Fruit fly (Drosophila melanogaster) whole organism, embryonic: ENCODE measurements around the gene InR.
A peak's percentile ranks its signal among the peaks of the same experiment; 100 is the strongest.

Source experiments
- CG10274 ChIP-seq: fragments of 200-800 bp; sonication (Bioruptor generic); optimal IDR thresholded peaks from 3 replicates; lab custom pipeline; 2017; ENCODE audit warnings: missing biosample characterization, mild to moderate bottlenecking, missing genetic modification characterization
- CG11093 ChIP-seq: fragments of 200-800 bp; sonication (Bioruptor generic); IDR thresholded peaks from 3 replicates; pipeline ENCODE4 v1.3.6; 2022; ENCODE audit warnings: missing biosample characterization, missing genetic modification characterization
- CG11696 ChIP-seq: fragments of 200-800 bp; sonication (Bioruptor generic); IDR thresholded peaks from 2 replicates; pipeline ENCODE4 v1.3.6; 2022; ENCODE audit warnings: missing biosample characterization, missing genetic modification characterization
- CG11723 ChIP-seq: fragments of 200-800 bp; sonication (Bioruptor generic); optimal IDR thresholded peaks from 2 replicates; lab custom pipeline; 2017; ENCODE audit warnings: missing biosample characterization, mild to moderate bottlenecking, missing genetic modification characterization
- CG13424 ChIP-seq: fragments of 200-800 bp; sonication (Bioruptor generic); optimal IDR thresholded peaks from 2 replicates; lab custom pipeline; 2019; ENCODE audit warnings: missing biosample characterization, mild to moderate bottlenecking, missing genetic modification characterization, moderate library complexity
- CG13894 ChIP-seq: fragments of 200-800 bp; sonication (Bioruptor generic); optimal IDR thresholded peaks from 3 replicates; lab custom pipeline; 2018; ENCODE audit warnings: missing biosample characterization, mild to moderate bottlenecking, missing genetic modification characterization, moderate library complexity
- CG1529 ChIP-seq: fragments of 200-800 bp; sonication (Bioruptor generic); optimal IDR thresholded peaks from 3 replicates; lab custom pipeline; 2018; ENCODE audit warnings: missing biosample characterization, missing genetic modification characterization
- CG15696 ChIP-seq: fragments of 200-800 bp; sonication (Bioruptor generic); optimal IDR thresholded peaks from 2 replicates; lab custom pipeline; 2019; ENCODE audit warnings: missing biosample characterization, mild to moderate bottlenecking, missing genetic modification characterization, moderate library complexity
- CG18262 ChIP-seq: fragments of 200-800 bp; optimal IDR thresholded peaks from 3 replicates; lab custom pipeline; 2019; ENCODE audit warnings: missing biosample characterization, mild to moderate bottlenecking, missing genetic modification characterization, moderate library complexity
- CG2129 ChIP-seq: fragments of 200-800 bp; sonication (Bioruptor generic); IDR thresholded peaks from 2 replicates; pipeline ENCODE4 v1.3.6; 2022; ENCODE audit warnings: missing biosample characterization, missing genetic modification characterization; ENCODE audit not compliant: partially characterized antibody
- CG2889 ChIP-seq: fragments of 200-800 bp; sonication (Bioruptor generic); IDR thresholded peaks from 3 replicates; pipeline ENCODE4 v1.3.6; 2022; ENCODE audit warnings: missing biosample characterization, missing genetic modification characterization
- CG6689 ChIP-seq: fragments of 200-800 bp; sonication (Bioruptor generic); IDR thresholded peaks from 2 replicates; pipeline ENCODE4 v1.3.6; 2022; ENCODE audit warnings: missing biosample characterization, missing genetic modification characterization
- CG8944 ChIP-seq: fragments of 200-800 bp; sonication (Bioruptor generic); optimal IDR thresholded peaks from 3 replicates; lab custom pipeline; 2016; ENCODE audit warnings: missing biosample characterization, missing genetic modification characterization
- CG9727 ChIP-seq: fragments of 200-800 bp; sonication (Bioruptor generic); optimal IDR thresholded peaks from 3 replicates; lab custom pipeline; 2017; ENCODE audit warnings: missing biosample characterization, mild to moderate bottlenecking, missing genetic modification characterization
- Drgx ChIP-seq: fragments of 200-800 bp; sonication (Bioruptor generic); IDR thresholded peaks from 2 replicates; pipeline ENCODE4 v1.3.6; 2022; ENCODE audit warnings: missing biosample characterization, missing genetic modification characterization
- Fer3 ChIP-seq: fragments of 200-800 bp; sonication (Bioruptor generic); optimal IDR thresholded peaks from 2 replicates; lab custom pipeline; 2018; ENCODE audit warnings: missing biosample characterization, mild to moderate bottlenecking, missing genetic modification characterization, moderate library complexity
- HHEX ChIP-seq: fragments of 200-800 bp; sonication (Bioruptor generic); optimal IDR thresholded peaks from 3 replicates; lab custom pipeline; 2017; ENCODE audit warnings: missing biosample characterization, mild to moderate bottlenecking, missing genetic modification characterization, missing genetic modification reagents
- HLH54F ChIP-seq: fragments of 200-800 bp; sonication (Bioruptor generic); optimal IDR thresholded peaks from 3 replicates; lab custom pipeline; 2016; ENCODE audit warnings: missing biosample characterization, missing genetic modification characterization
- Lim3 ChIP-seq: fragments of 200-800 bp; sonication (Bioruptor generic); IDR thresholded peaks from 2 replicates; pipeline ENCODE4 v1.3.6; 2022; ENCODE audit warnings: missing biosample characterization, missing genetic modification characterization
- MESR4 ChIP-seq: fragments of 200-800 bp; sonication (Bioruptor generic); optimal IDR thresholded peaks from 2 replicates; lab custom pipeline; 2018; ENCODE audit warnings: missing biosample characterization, mild to moderate bottlenecking, missing genetic modification characterization, moderate library complexity
- Meics ChIP-seq: fragments of 200-800 bp; sonication (Bioruptor generic); optimal IDR thresholded peaks from 2 replicates; lab custom pipeline; 2017; ENCODE audit warnings: missing biosample characterization, mild to moderate bottlenecking, missing genetic modification characterization
- Myb ChIP-seq: fragments of 200-800 bp; sonication (Bioruptor generic); optimal IDR thresholded peaks from 2 replicates; lab custom pipeline; 2016; ENCODE audit warnings: missing biosample characterization, missing genetic modification characterization
- NfI ChIP-seq: fragments of 200-800 bp; sonication (Bioruptor generic); optimal IDR thresholded peaks from 3 replicates; lab custom pipeline; 2018; ENCODE audit warnings: missing biosample characterization, mild to moderate bottlenecking, missing genetic modification characterization, moderate library complexity
- Oli ChIP-seq: fragments of 200-800 bp; sonication (Bioruptor generic); optimal IDR thresholded peaks from 2 replicates; lab custom pipeline; 2018; ENCODE audit warnings: missing biosample characterization, mild to moderate bottlenecking, missing genetic modification characterization, moderate library complexity
- Opbp ChIP-seq: fragments of 200-800 bp; sonication (Bioruptor generic); IDR thresholded peaks from 3 replicates; pipeline ENCODE4 v1.3.6; 2022; ENCODE audit warnings: missing biosample characterization, missing genetic modification characterization; ENCODE audit not compliant: partially characterized antibody
- Pdp1 ChIP-seq, 2 experiments: fragments of 200-800 bp; sonication (Bioruptor generic); optimal IDR thresholded peaks; 3 replicates each; lab custom pipeline; 2016; ENCODE audit warnings: missing biosample characterization in 2 of 2, missing genetic modification characterization in 2 of 2, mild to moderate bottlenecking in 1 of 2, moderate library complexity in 1 of 2
- Spps ChIP-seq: fragments of 200-800 bp; sonication (Bioruptor generic); optimal IDR thresholded peaks from 2 replicates; lab custom pipeline; 2018; ENCODE audit warnings: missing biosample characterization, mild to moderate bottlenecking, missing genetic modification characterization
- bbx ChIP-seq: fragments of 200-800 bp; sonication (Bioruptor generic); IDR thresholded peaks from 2 replicates; pipeline ENCODE4 v1.3.6; 2022; ENCODE audit warnings: missing biosample characterization, missing genetic modification characterization; ENCODE audit not compliant: partially characterized antibody
- br ChIP-seq: fragments of >200 bp; optimal IDR thresholded peaks from 2 replicates; lab custom pipeline; 2017
- bsh ChIP-seq, 2 experiments: fragments of 200-800 bp; sonication (Bioruptor generic); optimal IDR thresholded peaks; 2 replicates each; lab custom pipeline; 2017 to 2018; ENCODE audit warnings: mild to moderate bottlenecking in 2 of 2, missing biosample characterization in 2 of 2, missing genetic modification characterization in 2 of 2, moderate library complexity in 1 of 2
- cg ChIP-seq: fragments of 200-800 bp; sonication (Bioruptor generic); optimal IDR thresholded peaks from 3 replicates; lab custom pipeline; 2019; ENCODE audit warnings: missing biosample characterization, mild to moderate bottlenecking, missing genetic modification characterization, moderate library complexity
- chm ChIP-seq: fragments of 200-800 bp; sonication (Bioruptor generic); IDR thresholded peaks from 2 replicates; pipeline ENCODE4 v1.3.6; 2022; ENCODE audit warnings: missing biosample characterization, missing genetic modification characterization
- esg ChIP-seq: fragments of 200-800 bp; sonication (Bioruptor generic); conservative IDR thresholded peaks from 2 replicates; pipeline ENCODE4 v1.3.6; 2022; ENCODE audit warnings: missing biosample characterization, missing genetic modification characterization
- fd3F ChIP-seq: fragments of 200-800 bp; sonication (Bioruptor generic); optimal IDR thresholded peaks from 2 replicates; lab custom pipeline; 2018; ENCODE audit warnings: missing biosample characterization, mild to moderate bottlenecking, missing genetic modification characterization, moderate library complexity
- grn ChIP-seq: fragments of 200-800 bp; sonication (Bioruptor generic); optimal IDR thresholded peaks from 3 replicates; lab custom pipeline; 2017; ENCODE audit warnings: missing biosample characterization, missing genetic modification characterization
- her ChIP-seq: fragments of 200-800 bp; sonication (Bioruptor generic); optimal IDR thresholded peaks from 2 replicates; lab custom pipeline; 2016; ENCODE audit warnings: missing biosample characterization, missing genetic modification characterization
- mld ChIP-seq: fragments of 200-800 bp; sonication (Bioruptor generic); IDR thresholded peaks from 3 replicates; pipeline ENCODE4 v1.3.6; 2022; ENCODE audit warnings: missing biosample characterization, missing genetic modification characterization; ENCODE audit not compliant: partially characterized antibody
- pho ChIP-seq: fragments of 200-800 bp; sonication (Bioruptor generic); optimal IDR thresholded peaks from 2 replicates; lab custom pipeline; 2016; ENCODE audit warnings: missing biosample characterization, missing genetic modification characterization
- prd ChIP-seq, 3 experiments: fragments of >200 bp in 2 of 3; fragments of 200-800 bp in 1 of 3; sonication (Bioruptor generic) in 1 of 3; optimal IDR thresholded peaks in 2 of 3; IDR thresholded peaks in 1 of 3; 2 replicates in 2 of 3; 3 replicates in 1 of 3; pipeline versions ENCODE4 v1.3.6 to Lab custom; 2017 to 2022; ENCODE audit warnings: missing biosample characterization in 1 of 3, missing genetic modification characterization in 1 of 3
- ro ChIP-seq: fragments of 200-800 bp; sonication (Bioruptor generic); IDR thresholded peaks from 2 replicates; pipeline ENCODE4 v1.3.6; 2022; ENCODE audit warnings: missing biosample characterization, missing genetic modification characterization
- sd ChIP-seq: fragments of 200-800 bp; sonication (Bioruptor generic); optimal IDR thresholded peaks from 3 replicates; lab custom pipeline; 2018; ENCODE audit warnings: missing biosample characterization, mild to moderate bottlenecking, missing genetic modification characterization, moderate library complexity
- sim ChIP-seq: fragments of 200-800 bp; sonication (Bioruptor generic); IDR thresholded peaks from 2 replicates; pipeline ENCODE4 v1.3.6; 2022; ENCODE audit warnings: missing biosample characterization, missing genetic modification characterization
- ssp ChIP-seq: fragments of 200-800 bp; sonication (Bioruptor generic); IDR thresholded peaks from 2 replicates; pipeline ENCODE4 v1.3.6; 2022; ENCODE audit warnings: missing biosample characterization, missing genetic modification characterization
- tap ChIP-seq: fragments of 200-800 bp; optimal IDR thresholded peaks from 3 replicates; lab custom pipeline; 2019; ENCODE audit warnings: missing biosample characterization, mild to moderate bottlenecking, missing genetic modification characterization, moderate library complexity
- twi ChIP-seq: fragments of 200-800 bp; optimal IDR thresholded peaks from 2 replicates; lab custom pipeline; 2019; ENCODE audit warnings: missing biosample characterization, mild to moderate bottlenecking, missing genetic modification characterization, moderate library complexity
- zen ChIP-seq: fragments of 200-800 bp; sonication (Bioruptor generic); optimal IDR thresholded peaks from 3 replicates; lab custom pipeline; 2018; ENCODE audit warnings: missing biosample characterization, mild to moderate bottlenecking, missing genetic modification characterization, moderate library complexity
- zen2 ChIP-seq: fragments of 200-800 bp; sonication (Bioruptor generic); IDR thresholded peaks from 3 replicates; pipeline ENCODE4 v1.3.6; 2022; ENCODE audit warnings: missing biosample characterization, missing genetic modification characterization; ENCODE audit not compliant: partially characterized antibody
- zf30C ChIP-seq: fragments of 200-800 bp; sonication (Bioruptor generic); optimal IDR thresholded peaks from 3 replicates; lab custom pipeline; 2018; ENCODE audit warnings: missing biosample characterization, mild to moderate bottlenecking, missing genetic modification characterization

The InR gene

DNA sequence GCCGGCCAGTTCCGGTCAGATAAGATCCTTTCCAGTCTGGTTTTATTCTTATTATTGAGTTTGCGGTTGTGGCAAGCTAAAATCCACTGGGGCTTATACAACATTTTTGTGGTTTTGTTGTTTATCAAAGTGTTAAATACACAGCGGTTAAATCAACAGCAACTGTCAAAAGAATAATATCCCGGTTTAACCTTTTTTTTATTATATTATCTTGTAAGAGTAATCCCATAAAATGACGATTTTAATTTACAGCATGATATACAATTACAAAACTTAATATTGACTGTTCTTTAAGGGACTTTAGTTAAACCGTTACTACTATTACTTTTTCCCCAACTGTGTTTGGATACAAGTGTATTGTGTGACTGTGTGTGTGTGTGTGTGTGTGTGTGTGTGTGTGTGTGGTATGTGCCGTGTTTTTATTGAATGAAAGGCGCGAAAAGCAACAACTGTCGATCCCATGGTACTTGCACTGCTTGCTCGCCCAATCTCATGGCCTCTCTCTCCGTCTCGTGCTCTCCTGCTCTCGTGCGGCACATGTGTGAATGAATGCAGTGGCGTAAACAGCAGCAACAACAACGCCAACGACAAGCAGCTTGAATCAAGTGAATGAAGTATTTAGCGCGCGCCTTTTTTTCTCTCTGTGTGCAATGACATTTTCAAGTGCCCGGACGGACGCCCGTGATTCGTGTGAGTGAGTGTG is 29.5 kb downstream of the InR start (continued):
- TF ChIP-seq twi (tag; lab: Kevin White, UChicago) (peak; percentile 88), CG10274 (GFP tag; lab: Kevin White, UChicago) (no peak), ssp (GFP tag; lab: Robert Waterston, UW) (no peak), CG18262 (tag; lab: Kevin White, UChicago) (peak; percentile 14), NfI (GFP tag; lab: Kevin White, UChicago) (no peak), CG2889 (GFP tag; lab: Robert Waterston, UW) (no peak), grn (GFP tag; lab: Kevin White, UChicago) (no peak), chm (peak; percentile 31; the same call in 1 of the 2 replicates), CG15696 (tag; lab: Kevin White, UChicago) (peak; percentile 51), cg (GFP tag; lab: Kevin White, UChicago) (peak; percentile 85), tap (tag; lab: Kevin White, UChicago) (no peak), CG11723 (GFP tag; lab: Kevin White, UChicago) (no peak), CG1529 (no peak), esg (GFP tag; lab: Robert Waterston, UW) (no peak; the same call in 1 of the 2 replicates), Oli (peak; percentile 48), CG11696 (GFP tag; lab: Robert Waterston, UW) (peak; percentile 76; the same call in 1 of the 2 replicates), HLH54F (GFP tag; lab: Kevin White, UChicago) (no peak), pho (GFP tag; lab: Kevin White, UChicago) (no peak), prd (optimal IDR thresholded peaks at IDR 0.05; lab: Kevin White, UChicago) (no peak), prd (GFP tag; IDR thresholded peaks at IDR 0.05; lab: Robert Waterston, UW) (no peak), Opbp (0 out of 3 replicates have a peak, but pooled peaks have one; percentile 51), zf30C (peak; percentile 94), CG2129 (no peak), mld (GFP tag; lab: Robert Waterston, UW) (no peak), zen2 (GFP tag; lab: Robert Waterston, UW) (no peak; the same call in 2 of the 3 replicates), CG13424 (no peak), HHEX (GFP tag; lab: Kevin White, UChicago) (peak; percentile 14), sim (GFP tag; lab: Robert Waterston, UW) (no peak), ro (GFP tag; lab: Robert Waterston, UW) (no peak), Myb (GFP tag; lab: Kevin White, UChicago) (no peak), CG11093 (GFP tag; lab: Robert Waterston, UW) (no peak), MESR4 (GFP tag; lab: Kevin White, UChicago) (no peak), Fer3 (tag; lab: Kevin White, UChicago) (peak; percentile 16), bsh (GFP tag; optimal IDR thresholded peaks at IDR 0.05; lab: Kevin White, UChicago) (peak in 1 of 2 experiments; percentile 30), br (lab: Kevin White, UChicago) (no peak), CG9727 (GFP tag; lab: Kevin White, UChicago) (peak; percentile 18), Spps (tag; lab: Kevin White, UChicago) (no peak), CG8944 (GFP tag; lab: Kevin White, UChicago) (no peak), her (GFP tag; lab: Kevin White, UChicago) (no peak), Drgx (GFP tag; lab: Robert Waterston, UW) (no peak; the same call in none of the 2 replicates), Meics (GFP tag; lab: Kevin White, UChicago) (peak; percentile 16), sd (tag; lab: Kevin White, UChicago) (no peak), CG6689 (GFP tag; lab: Robert Waterston, UW) (no peak), Pdp1 (GFP tag; optimal IDR thresholded peaks at IDR 0.05; lab: Kevin White, UChicago) (peak in 1 of 2 experiments; percentile 65), fd3F (GFP tag; lab: Kevin White, UChicago) (peak; percentile 16), Lim3 (GFP tag; lab: Robert Waterston, UW) (peak; percentile 8; the same call in 1 of the 2 replicates), CG13894 (no peak), bbx (GFP tag; lab: Robert Waterston, UW) (no peak), zen (tag; lab: Kevin White, UChicago) (peak; percentile 41)
